Worm (Caenorhabditis elegans) whole organism, mixed stage, embryonic: ENCODE data around the gene C26H9A.4.

Experiments
- M03D4.4 ChIP-seq: sonication (generic microtip); optimal IDR thresholded peaks from 2 replicates; lab custom pipeline; 2017; ENCODE audit warnings: mild to moderate bottlenecking, missing genetic modification characterization, missing compliant biosample characterization
- blmp-1 ChIP-seq: fragments of 150-350 bp; optimal IDR thresholded peaks from 2 replicates; lab custom pipeline; 2014; ENCODE audit warnings: missing biosample characterization, missing genetic modification characterization
- lin-13 ChIP-seq: fragments of 150-350 bp; optimal IDR thresholded peaks from 2 replicates; lab custom pipeline; 2014; ENCODE audit warnings: missing biosample characterization, missing genetic modification characterization
- lsy-2 ChIP-seq: fragments of 150-350 bp; optimal IDR thresholded peaks from 2 replicates; lab custom pipeline; 2014; ENCODE audit warnings: missing biosample characterization, missing genetic modification characterization
- mep-1 ChIP-seq: fragments of 150-350 bp; optimal IDR thresholded peaks from 2 replicates; lab custom pipeline; 2017; ENCODE audit warnings: missing biosample characterization, missing genetic modification reagents, missing genetic modification characterization, inconsistent platforms
- nhr-237 ChIP-seq: fragments of 150-350 bp; optimal IDR thresholded peaks from 2 replicates; lab custom pipeline; 2014; ENCODE audit warnings: missing biosample characterization, missing genetic modification characterization
- nhr-28 ChIP-seq: fragments of 150-350 bp; optimal IDR thresholded peaks from 2 replicates; lab custom pipeline; 2014; ENCODE audit warnings: missing biosample characterization, missing genetic modification characterization
- snpc-4 ChIP-seq: fragments of 150-350 bp; optimal IDR thresholded peaks from 2 replicates; lab custom pipeline; 2014; ENCODE audit warnings: missing biosample characterization, missing genetic modification characterization
- sptf-1 ChIP-seq: sonication (generic microtip); optimal IDR thresholded peaks from 2 replicates; lab custom pipeline; 2017; ENCODE audit warnings: mild to moderate bottlenecking, missing genetic modification characterization, moderate library complexity, missing compliant biosample characterization
- unc-39 ChIP-seq: fragments of 150-350 bp; optimal IDR thresholded peaks from 2 replicates; lab custom pipeline; 2014; ENCODE audit warnings: missing biosample characterization, missing genetic modification characterization
- unc-62 ChIP-seq: fragments of 150-350 bp; optimal IDR thresholded peaks from 2 replicates; lab custom pipeline; 2014; ENCODE audit warnings: missing biosample characterization, missing genetic modification reagents, missing genetic modification characterization
- ztf-11 ChIP-seq: fragments of 150-350 bp; optimal IDR thresholded peaks from 2 replicates; lab custom pipeline; 2014; ENCODE audit warnings: missing biosample characterization, missing genetic modification characterization

DNA sequence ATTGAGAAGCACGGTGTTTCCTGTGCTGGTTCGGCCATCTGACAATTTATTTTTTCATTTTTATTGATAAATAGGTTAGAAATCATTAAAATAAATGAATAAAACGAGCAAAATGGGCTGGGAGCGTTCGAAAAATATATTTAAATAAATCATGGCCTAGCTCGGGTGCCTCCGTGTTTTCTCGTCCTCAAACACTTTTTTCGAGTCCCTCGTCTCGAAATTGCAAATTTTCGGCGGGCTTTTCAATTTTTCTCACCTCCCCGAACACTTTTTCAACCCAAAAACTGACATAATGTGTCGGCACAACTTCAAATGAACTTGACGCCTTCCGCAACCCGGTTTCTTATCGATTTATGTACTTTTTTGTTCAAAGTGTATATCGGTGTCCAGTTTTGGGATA is 31.1 kb downstream of the C26H9A.4 start, which contains the start of gene prmt-9:
- TF ChIP-seq snpc-4 (tag; lab: Kevin White, UChicago) (no peak), nhr-237 (tag; lab: Kevin White, UChicago) (no peak), lsy-2 (tag; lab: Kevin White, UChicago) (no peak), sptf-1 (tag; lab: Kevin White, UChicago) (no peak), ztf-11 (tag; lab: Kevin White, UChicago) (no peak), mep-1 (tag; lab: Kevin White, UChicago) (no peak), nhr-28 (tag; lab: Kevin White, UChicago) (no peak), blmp-1 (tag; lab: Kevin White, UChicago) (no peak), M03D4.4 (no peak), lin-13 (tag; lab: Kevin White, UChicago) (no peak), unc-39 (no peak), unc-62 (GFP tag; lab: Kevin White, UChicago) (no peak)
